Fruit fly (Drosophila melanogaster): Measurements from ENCODE around the gene BI-1.

DNA sequence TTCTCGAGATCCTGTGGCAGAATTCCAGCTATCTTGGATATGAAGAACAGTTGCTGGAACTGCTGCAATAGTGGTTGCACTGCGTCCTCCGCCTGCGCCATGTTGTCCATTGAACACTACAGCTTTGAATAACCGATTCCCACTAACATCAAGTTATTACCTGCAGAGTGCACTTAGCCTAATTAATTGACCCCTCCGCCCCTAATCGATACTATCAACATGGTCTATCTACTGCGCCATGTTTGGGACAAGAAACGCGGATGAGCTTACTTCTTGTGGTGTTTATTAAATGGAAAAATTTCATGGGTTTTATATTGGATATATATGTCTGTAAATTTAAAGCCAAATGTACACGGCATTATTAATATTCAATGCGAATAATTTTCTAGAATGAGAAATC, 1.9 kb downstream of the BI-1 start, which contains the start of gene Gr66a:
- TF ChIP-seq sna (GFP tag; IDR thresholded peaks at IDR 0.05; ENCODE audit: partially characterized antibody) (no peak), psq (GFP tag; optimal IDR thresholded peaks at IDR 0.05) (no peak), CG18262 (tag; optimal IDR thresholded peaks at IDR 0.05) (no peak), Lim3 (GFP tag; IDR thresholded peaks at IDR 0.05) (no peak), dmrt11E (tag; optimal IDR thresholded peaks at IDR 0.05) (no peak), zf30C (GFP tag; optimal IDR thresholded peaks at IDR 0.05) (no peak), Taf1 (GFP tag; IDR thresholded peaks at IDR 0.05) (no peak), MTF-1 (GFP tag; optimal IDR thresholded peaks at IDR 0.05; ENCODE audit: borderline replicate concordance) (no peak), fu2 (GFP tag; optimal IDR thresholded peaks at IDR 0.05) (no peak), pho (GFP tag; optimal IDR thresholded peaks at IDR 0.05) (no peak), ham (GFP tag; IDR thresholded peaks at IDR 0.05) (no peak), D19A (tag; optimal IDR thresholded peaks at IDR 0.05) (no peak), rib (GFP tag; IDR thresholded peaks at IDR 0.05) (no peak), klu (GFP tag; IDR thresholded peaks at IDR 0.05) (no peak)
